Comparison of ENCODE assay signal across 5 worm cellular contexts in genomic region chrV:7230847-7231246, ce11.
TF ChIP-seq lines count a peak whose summit lies in the region.

gei-6 (minus strand) TSS chrV:7230848.
krr-1 (plus strand) TSS chrV:7231190.

TF ChIP-seq in whole organism, L1 larva, 84 proteins besides CTCF, POLR2A, EP300 and RAD21 (continues in another document):
- no peak for TF ChIP-seq hlh-4 (tag; optimal IDR thresholded peaks at IDR 0.05; lab: Kevin White, UChicago)
- no peak for TF ChIP-seq C34B4.2 (tag; optimal IDR thresholded peaks at IDR 0.05; lab: Kevin White, UChicago)
- no peak for TF ChIP-seq ceh-8 (GFP tag; optimal IDR thresholded peaks at IDR 0.05; lab: Kevin White, UChicago)
- peak; percentile 57 to 61 for TF ChIP-seq efl-1 (optimal IDR thresholded peaks at IDR 0.05; lab: Kevin White, UChicago)
- TF ChIP-seq efl-1 (GFP tag; optimal IDR thresholded peaks at IDR 0.05 in 1 of 2; lab: Kevin White, UChicago): peak; percentile 59 to 96
- TF ChIP-seq xbp-1 (tag; optimal IDR thresholded peaks at IDR 0.05; lab: Kevin White, UChicago): peak; percentile 43
- TF ChIP-seq skn-1 (tag; optimal IDR thresholded peaks at IDR 0.05; lab: Kevin White, UChicago): peak; percentile 63
- TF ChIP-seq mdl-1 (tag; optimal IDR thresholded peaks at IDR 0.05; lab: Kevin White, UChicago): peak in 1 of 2 experiments; percentile 18
- TF ChIP-seq unc-130 (tag; optimal IDR thresholded peaks at IDR 0.05; lab: Kevin White, UChicago): peak; percentile 77
- TF ChIP-seq swsn-7 (tag; optimal IDR thresholded peaks at IDR 0.05; lab: Kevin White, UChicago): peak; percentile 49
- TF ChIP-seq lin-15B (tag; optimal IDR thresholded peaks at IDR 0.05; lab: Kevin White, UChicago): peak; percentile 60
- TF ChIP-seq isw-1 (GFP tag; IDR thresholded peaks at IDR 0.05; lab: Robert Waterston, UW): no peak
- peak; percentile 14 for TF ChIP-seq lir-3 (tag; optimal IDR thresholded peaks at IDR 0.05; lab: Kevin White, UChicago; ENCODE audit: poor library complexity)
- peak; percentile 18 for TF ChIP-seq lin-39 (tag; optimal IDR thresholded peaks at IDR 0.05; lab: Kevin White, UChicago)
- peak; percentile 42 for TF ChIP-seq nhr-20 (tag; optimal IDR thresholded peaks at IDR 0.05; lab: Kevin White, UChicago)
- TF ChIP-seq nhr-90 (tag; optimal IDR thresholded peaks at IDR 0.05; lab: Kevin White, UChicago; ENCODE audit: poor library complexity): peak; percentile 24
- peak; percentile 32 to 37 for TF ChIP-seq lsy-2 (tag; optimal IDR thresholded peaks at IDR 0.05; lab: Kevin White, UChicago)
- TF ChIP-seq snu-23 (GFP tag; optimal IDR thresholded peaks at IDR 0.05; lab: Kevin White, UChicago): peak; percentile 60

TF ChIP-seq in whole organism, L3 larva, 47 proteins besides CTCF, POLR2A, EP300 and RAD21 (continues in another document):
- TF ChIP-seq nhr-43 (tag; optimal IDR thresholded peaks at IDR 0.05; lab: Kevin White, UChicago; ENCODE audit: poor library complexity, severe bottlenecking) (peak; percentile 20), hmg-11 (tag; optimal IDR thresholded peaks at IDR 0.05; lab: Kevin White, UChicago) (peak; percentile 73), lin-39 (tag; optimal IDR thresholded peaks at IDR 0.05; lab: Kevin White, UChicago) (peak; percentile 12), ceh-28 (tag; optimal IDR thresholded peaks at IDR 0.05; lab: Kevin White, UChicago) (no peak), aly-2 (tag; optimal IDR thresholded peaks at IDR 0.05; lab: Kevin White, UChicago) (no peak), fkh-10 (GFP tag; optimal IDR thresholded peaks at IDR 0.05; lab: Kevin White, UChicago) (no peak), nhr-76 (tag; optimal IDR thresholded peaks at IDR 0.05; lab: Kevin White, UChicago) (no peak), skn-1 (tag; optimal IDR thresholded peaks at IDR 0.05; lab: Kevin White, UChicago) (no peak), nhr-11 (tag; optimal IDR thresholded peaks at IDR 0.05; lab: Kevin White, UChicago) (no peak), nhr-12 (tag; optimal IDR thresholded peaks at IDR 0.05; lab: Kevin White, UChicago) (no peak), nhr-28 (tag; optimal IDR thresholded peaks at IDR 0.05; lab: Kevin White, UChicago) (no peak), elt-2 (tag; optimal IDR thresholded peaks at IDR 0.05; lab: Kevin White, UChicago) (peak; percentile 14), egl-5 (tag; optimal IDR thresholded peaks at IDR 0.05; lab: Kevin White, UChicago) (no peak), nhr-23 (tag; optimal IDR thresholded peaks at IDR 0.05; lab: Kevin White, UChicago) (peak; percentile 50), pha-4 (tag; optimal IDR thresholded peaks at IDR 0.05; lab: Kevin White, UChicago) (peak; percentile 65), lin-15B (tag; optimal IDR thresholded peaks at IDR 0.05; lab: Kevin White, UChicago) (peak; percentile 78), ZK546.5 (tag; optimal IDR thresholded peaks at IDR 0.05; lab: Kevin White, UChicago) (no peak), tbx-2 (tag; optimal IDR thresholded peaks at IDR 0.05; lab: Kevin White, UChicago) (no peak), R02D3.7 (tag; optimal IDR thresholded peaks at IDR 0.05; lab: Kevin White, UChicago) (peak; percentile 17)

TF ChIP-seq in whole organism, early embryonic, 17 proteins besides CTCF, POLR2A, EP300 and RAD21:
- no peak for TF ChIP-seq ama-1 (optimal IDR thresholded peaks at IDR 0.05; lab: Kevin White, UChicago)
- TF ChIP-seq sea-1 (GFP tag; conservative IDR thresholded peaks at IDR 0.05; lab: Robert Waterston, UW): peak; percentile 90
- TF ChIP-seq tra-4 (tag; optimal IDR thresholded peaks at IDR 0.05; lab: Kevin White, UChicago): no peak
- peak; percentile 83 for TF ChIP-seq hmg-4 (GFP tag; optimal IDR thresholded peaks at IDR 0.05; lab: Kevin White, UChicago)
- TF ChIP-seq F13C5.2 (tag; optimal IDR thresholded peaks at IDR 0.05; lab: Kevin White, UChicago): peak; percentile 90
- peak; percentile 90 for TF ChIP-seq pes-1 (GFP tag; IDR thresholded peaks at IDR 0.05; lab: Robert Waterston, UW)
- TF ChIP-seq hnd-1 (tag; optimal IDR thresholded peaks at IDR 0.05; lab: Kevin White, UChicago): peak; percentile 70
- peak; percentile 87 for TF ChIP-seq ceh-36 (tag; optimal IDR thresholded peaks at IDR 0.05; lab: Kevin White, UChicago)
- TF ChIP-seq tbx-37 (GFP tag; conservative IDR thresholded peaks at IDR 0.05; lab: Robert Waterston, UW): peak; percentile 88
- peak; percentile 22 for TF ChIP-seq aly-1 (tag; optimal IDR thresholded peaks at IDR 0.05; lab: Kevin White, UChicago)
- TF ChIP-seq hmbx-1 (tag; optimal IDR thresholded peaks at IDR 0.05; lab: Kevin White, UChicago): peak; percentile 31
- TF ChIP-seq ceh-13 (GFP tag; optimal IDR thresholded peaks at IDR 0.05; lab: Kevin White, UChicago): peak; percentile 73
- TF ChIP-seq scrt-1 (GFP tag; IDR thresholded peaks at IDR 0.05; lab: Robert Waterston, UW): peak; percentile 85
- TF ChIP-seq tbx-11 (GFP tag; IDR thresholded peaks at IDR 0.05; lab: Robert Waterston, UW): peak; percentile 92
- peak; percentile 66 for TF ChIP-seq B0310.2 (tag; optimal IDR thresholded peaks at IDR 0.05; lab: Kevin White, UChicago)
- TF ChIP-seq ets-7 (tag; optimal IDR thresholded peaks at IDR 0.05; lab: Kevin White, UChicago): no peak
- TF ChIP-seq flt-1 (GFP tag; IDR thresholded peaks at IDR 0.05; lab: Robert Waterston, UW): peak; percentile 84

TF ChIP-seq in whole organism, midembryonic, 9 proteins besides CTCF, POLR2A, EP300 and RAD21:
- TF ChIP-seq med-1 (GFP tag; optimal IDR thresholded peaks at IDR 0.05; lab: Kevin White, UChicago; ENCODE audit: insufficient read depth): peak; percentile 95
- peak; percentile 94 for TF ChIP-seq flt-1 (GFP tag; IDR thresholded peaks at IDR 0.05; lab: Robert Waterston, UW)
- peak; percentile 94 for TF ChIP-seq ztf-23 (GFP tag; IDR thresholded peaks at IDR 0.05; lab: Robert Waterston, UW)
- TF ChIP-seq cog-1 (tag; optimal IDR thresholded peaks at IDR 0.05; lab: Kevin White, UChicago): no peak
- TF ChIP-seq ztf-29 (GFP tag; IDR thresholded peaks at IDR 0.05; lab: Robert Waterston, UW): peak; percentile 78
- peak; percentile 82 for TF ChIP-seq klf-2 (GFP tag; conservative IDR thresholded peaks at IDR 0.05; lab: Robert Waterston, UW)
- TF ChIP-seq ref-1 (GFP tag; conservative IDR thresholded peaks at IDR 0.05; lab: Robert Waterston, UW): peak; percentile 60; the same call in 1 of the 2 replicates
- peak; percentile 90 for TF ChIP-seq tab-1 (GFP tag; IDR thresholded peaks at IDR 0.05; lab: Robert Waterston, UW)
- TF ChIP-seq T22C8.4 (GFP tag; IDR thresholded peaks at IDR 0.05; lab: Robert Waterston, UW): peak; percentile 72

TF ChIP-seq in whole organism, young adult, 124 proteins besides CTCF, POLR2A, EP300 and RAD21 (continues in another document):
- TF ChIP-seq madf-6 (GFP tag; IDR thresholded peaks at IDR 0.05; lab: Robert Waterston, UW) (peak; percentile 55; the same call in 1 of the 2 replicates), F10E7.11 (tag; optimal IDR thresholded peaks at IDR 0.05; lab: Kevin White, UChicago) (no peak), dox-1 (GFP tag; IDR thresholded peaks at IDR 0.05; lab: Robert Waterston, UW) (no peak), ccch-3 (GFP tag; optimal IDR thresholded peaks at IDR 0.05; lab: Kevin White, UChicago) (no peak), bed-1 (GFP tag; IDR thresholded peaks at IDR 0.05; lab: Robert Waterston, UW) (no peak), tbp1 (GFP tag; optimal IDR thresholded peaks at IDR 0.05; lab: Kevin White, UChicago) (peak; percentile 25), snpc-1.1 (tag; optimal IDR thresholded peaks at IDR 0.05; lab: Kevin White, UChicago; ENCODE audit: insufficient read depth) (peak; percentile 50), rpc-1 (optimal IDR thresholded peaks at IDR 0.05; lab: Kevin White, UChicago) (peak; percentile 34), rpc-1 (tag; optimal IDR thresholded peaks at IDR 0.05; lab: Kevin White, UChicago) (no peak), mcd-1 (GFP tag; IDR thresholded peaks at IDR 0.05; lab: Robert Waterston, UW) (peak; percentile 65), snpc-4 (GFP tag; optimal IDR thresholded peaks at IDR 0.05; lab: Kevin White, UChicago) (peak; percentile 9), snpc-4 (tag; optimal IDR thresholded peaks at IDR 0.05; lab: Kevin White, UChicago) (peak in 2 of 4 experiments; percentile 2 to 17), egrh-3 (GFP tag; IDR thresholded peaks at IDR 0.05; lab: Robert Waterston, UW) (0 out of 2 replicates have a peak, but pooled peaks have one; percentile 34), ama-1 (optimal IDR thresholded peaks at IDR 0.05; lab: Kevin White, UChicago) (no peak), ama-1 (GFP tag; optimal IDR thresholded peaks at IDR 0.05; lab: Kevin White, UChicago) (no peak), pbrm-1 (GFP tag; IDR thresholded peaks at IDR 0.05; lab: Robert Waterston, UW) (peak; percentile 15; the same call in 1 of the 2 replicates), lin-35 (GFP tag; optimal IDR thresholded peaks at IDR 0.05; lab: Kevin White, UChicago) (peak in 1 of 3 experiments; percentile 53), cebp-1 (GFP tag; IDR thresholded peaks at IDR 0.05; lab: Robert Waterston, UW) (no peak), cebp-1 (tag; optimal IDR thresholded peaks at IDR 0.05; lab: Kevin White, UChicago) (peak; percentile 51), T26A5.8 (tag; optimal IDR thresholded peaks at IDR 0.05; lab: Kevin White, UChicago) (no peak), zfh-2 (GFP tag; conservative IDR thresholded peaks at IDR 0.05; lab: Robert Waterston, UW) (peak; percentile 42; the same call in 1 of the 2 replicates), snpc-1.3 (tag; optimal IDR thresholded peaks at IDR 0.05; lab: Kevin White, UChicago; ENCODE audit: insufficient read depth) (peak; percentile 55), F57A8.1 (GFP tag; optimal IDR thresholded peaks at IDR 0.05; lab: Kevin White, UChicago) (no peak), attf-5 (GFP tag; optimal IDR thresholded peaks at IDR 0.05; lab: Kevin White, UChicago) (peak; percentile 60), attf-3 (GFP tag; conservative IDR thresholded peaks at IDR 0.05; lab: Robert Waterston, UW) (0 out of 2 replicates have a peak, but pooled peaks have one; percentile 37), ZK185.1 (tag; optimal IDR thresholded peaks at IDR 0.05; lab: Kevin White, UChicago; ENCODE audit: poor library complexity, severe bottlenecking) (peak; percentile 52), ceh-27 (GFP tag; optimal IDR thresholded peaks at IDR 0.05; lab: Kevin White, UChicago) (peak; percentile 9), hlh-26 (GFP tag; conservative IDR thresholded peaks at IDR 0.05; lab: Robert Waterston, UW) (no peak), snpc-3.4 (tag; optimal IDR thresholded peaks at IDR 0.05; lab: Kevin White, UChicago) (peak; percentile 62), T07F8.4 (tag; optimal IDR thresholded peaks at IDR 0.05; lab: Kevin White, UChicago) (no peak), lin-54 (GFP tag; optimal IDR thresholded peaks at IDR 0.05; lab: Kevin White, UChicago) (peak; percentile 14), F49E8.2 (tag; optimal IDR thresholded peaks at IDR 0.05; lab: Kevin White, UChicago; ENCODE audit: insufficient read depth) (peak; percentile 8), ekl-4 (GFP tag; IDR thresholded peaks at IDR 0.05; lab: Robert Waterston, UW) (0 out of 2 replicates have a peak, but pooled peaks have one; percentile 36), Y56A3A.18 (GFP tag; IDR thresholded peaks at IDR 0.05; lab: Robert Waterston, UW) (no peak)

Comparison
In these comparisons a context has a peak if more than half of its experiments do, and no peak if none do; other contexts are left out.
1. Of the 8 proteins assayed by ChIP-seq in both whole organism, young adult and whole organism, L1 larva: peak only in whole organism, young adult: none; only in whole organism, L1 larva: dpl-1, efl-1, nhr-90 and unc-130; in both: snpc-4; in neither: 2; mixed calls (peak in some experiments, not most) for 1.